Worm (Caenorhabditis elegans) whole organism, L4/young adult: ENCODE measurements around the gene F49H6.8.

Experiments used
- W03F9.2 ChIP-seq: fragments of 150-350 bp; optimal IDR thresholded peaks from 2 replicates; lab custom pipeline; 2014; ENCODE audit warnings: missing biosample characterization, missing genetic modification characterization
- dao-5 ChIP-seq: sonication (generic microtip); optimal IDR thresholded peaks from 2 replicates; lab custom pipeline; 2016; ENCODE audit warnings: missing genotype, missing genetic modification characterization, moderate library complexity, missing compliant biosample characterization
- him-1 ChIP-seq: sonication (generic microtip); optimal IDR thresholded peaks from 2 replicates; lab custom pipeline; 2016; ENCODE audit warnings: missing genotype, missing genetic modification reagents, missing genetic modification characterization, missing compliant biosample characterization

Gene F49H6.8

DNA sequence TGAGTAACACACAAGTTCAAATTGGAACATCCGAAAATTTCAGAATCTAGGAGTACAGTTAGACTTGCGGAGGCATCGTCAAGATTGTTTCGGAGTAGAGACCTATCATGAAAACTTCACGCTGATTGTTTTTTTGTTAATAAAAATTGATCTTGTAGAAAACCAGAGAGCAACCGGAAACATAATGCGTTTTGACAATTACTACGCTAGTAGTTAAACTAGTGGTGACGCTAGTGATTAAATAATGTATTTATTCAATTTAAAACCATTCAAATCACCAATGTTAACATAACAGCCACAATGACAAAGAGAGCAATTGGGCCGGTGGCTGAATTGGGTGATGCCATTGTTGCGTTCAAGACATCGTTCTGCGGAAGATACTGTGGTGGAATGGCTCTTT, 2.8 kb downstream of the F49H6.8 start, which contains the start of gene F49H6.17:
Gene F49H6.17 (plus strand): TSS at position 301 of the 400 bp plus-strand sequence.
- TF ChIP-seq him-1 (tag; lab: Kevin White, UChicago) (no peak), dao-5 (tag; lab: Kevin White, UChicago) (no peak), W03F9.2 (no peak)

DNA sequence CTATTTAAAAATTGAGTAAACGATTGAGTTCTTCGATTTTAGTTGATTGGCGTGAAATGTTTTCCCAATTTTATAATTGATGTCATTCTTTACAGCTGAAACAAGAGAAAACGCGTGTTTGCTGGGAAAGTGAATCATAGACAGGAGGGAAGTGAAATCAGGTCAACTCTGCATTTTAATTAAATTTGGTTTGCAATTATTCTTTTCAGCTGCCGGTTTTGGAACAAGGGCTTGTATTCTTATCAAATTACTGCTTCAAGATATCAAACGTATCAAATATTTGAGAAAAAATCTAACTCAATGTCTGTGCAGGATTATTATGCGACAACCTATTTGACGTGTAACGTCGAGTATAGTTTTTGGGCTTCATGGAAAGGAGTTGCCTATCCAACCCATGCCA, 5.7 kb downstream of the F49H6.8 start, which contains the start of gene srh-97:
Gene srh-97 (plus strand): TSS at position 301 of the 400 bp plus-strand sequence.
- TF ChIP-seq him-1 (tag; lab: Kevin White, UChicago) (no peak), dao-5 (tag; lab: Kevin White, UChicago) (no peak), W03F9.2 (no peak)

ce11 chrV:17014050-17014449, 8.4 kb downstream of the F49H6.8 start, which contains the start of gene clc-13:
TSS of gene clc-13 (plus strand) at chrV:17014408.
- TF ChIP-seq dao-5 (tag; lab: Kevin White, UChicago) (no peak), him-1 (tag; lab: Kevin White, UChicago) (no peak), W03F9.2 (no peak)

DNA sequence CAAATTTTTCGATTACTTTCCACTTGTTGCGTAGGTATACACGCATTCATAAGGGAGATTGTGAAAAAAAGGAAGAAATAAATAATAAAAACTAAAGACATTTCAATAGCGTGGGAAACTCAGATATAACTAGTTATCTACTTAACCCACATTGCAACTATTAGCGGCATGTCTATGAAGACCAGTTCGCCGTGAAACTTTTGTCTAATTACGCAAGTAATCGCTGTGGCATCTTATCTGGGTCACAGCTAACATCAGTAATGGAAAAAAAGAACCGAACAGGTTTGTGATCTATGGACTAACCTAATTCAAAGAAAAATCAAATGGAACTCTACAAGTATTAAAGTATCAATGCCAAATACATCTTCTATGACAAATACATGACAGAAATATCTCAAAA, 9.2 kb downstream of the F49H6.8 start, which contains the start of gene clec-241:
Gene clec-241 (minus strand): TSS at position 101 of the 400 bp plus-strand sequence.
- TF ChIP-seq W03F9.2 (no peak), him-1 (tag; lab: Kevin White, UChicago) (no peak), dao-5 (tag; lab: Kevin White, UChicago) (no peak)

DNA sequence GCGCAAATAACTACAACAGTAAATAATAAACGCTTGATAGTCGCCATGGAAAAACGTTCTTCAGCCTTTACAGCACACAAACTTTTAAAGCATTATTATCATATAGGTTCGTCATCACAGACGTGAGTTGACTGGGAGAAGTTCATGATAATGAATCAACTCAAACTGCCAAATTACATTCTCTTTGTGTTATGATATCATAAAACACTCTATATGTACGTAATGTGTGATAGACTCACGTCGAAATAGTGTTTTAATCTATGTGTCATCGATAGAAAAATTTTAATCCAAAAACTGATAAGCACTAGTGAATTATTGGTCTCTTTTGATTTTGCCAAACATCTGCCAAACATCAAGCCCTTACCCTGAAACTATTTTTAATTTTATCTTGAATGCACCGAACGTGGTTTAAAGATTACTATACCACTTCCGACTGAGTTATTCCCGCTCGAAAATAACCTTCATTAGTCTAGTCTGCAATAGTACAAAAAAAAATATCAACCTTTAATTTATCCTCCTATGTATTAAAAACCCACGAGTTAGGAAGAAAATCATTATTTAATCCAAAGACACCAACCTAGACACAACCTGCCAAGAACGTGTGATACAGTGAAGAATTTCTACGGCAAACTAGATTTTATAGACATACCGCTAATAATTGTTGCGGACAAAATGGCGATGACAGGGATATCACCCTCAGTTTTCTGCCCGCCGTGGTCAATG, 13.0 kb downstream of the F49H6.8 start, which contains the start of the genes clc-12 and clec-240:
Gene clc-12 (minus strand): TSS at position 47 of the 723 bp plus-strand sequence.
Gene clec-240 (plus strand): TSS at position 673 of the 723 bp plus-strand sequence.
- no peak for TF ChIP-seq W03F9.2
- TF ChIP-seq him-1 (tag; lab: Kevin White, UChicago), result no peak
- no peak for TF ChIP-seq dao-5 (tag; lab: Kevin White, UChicago)

- TF ChIP-seq him-1 (tag; lab: Kevin White, UChicago) (no peak), dao-5 (tag; lab: Kevin White, UChicago) (no peak), W03F9.2 (no peak)
Observed at ce11 chrV:17008302-17008701, 14.2 kb downstream of the F49H6.8 start, which contains the start of gene sri-69. TSS of gene sri-69 (minus strand) at chrV:17008402.

ce11 chrV:17005189-17005588, 17.3 kb downstream of the F49H6.8 start, which contains the start of gene srh-131:
TSS of gene srh-131 (plus strand) at chrV:17005489.
- TF ChIP-seq dao-5 (tag; lab: Kevin White, UChicago) (no peak), him-1 (tag; lab: Kevin White, UChicago) (no peak), W03F9.2 (no peak)

- no peak for TF ChIP-seq dao-5 (tag; lab: Kevin White, UChicago)
- no peak for TF ChIP-seq W03F9.2
- no peak for TF ChIP-seq him-1 (tag; lab: Kevin White, UChicago)
Observed at ce11 chrV:17001167-17001566, 21.3 kb downstream of the F49H6.8 start, which contains the start of gene sri-9. TSS of gene sri-9 (plus strand) at chrV:17001467.

ce11 chrV:17000635-17001034, 21.8 kb downstream of the F49H6.8 start:
- TF ChIP-seq him-1 (tag; lab: Kevin White, UChicago), result no peak
- no peak for TF ChIP-seq W03F9.2
- no peak for TF ChIP-seq dao-5 (tag; lab: Kevin White, UChicago)

DNA sequence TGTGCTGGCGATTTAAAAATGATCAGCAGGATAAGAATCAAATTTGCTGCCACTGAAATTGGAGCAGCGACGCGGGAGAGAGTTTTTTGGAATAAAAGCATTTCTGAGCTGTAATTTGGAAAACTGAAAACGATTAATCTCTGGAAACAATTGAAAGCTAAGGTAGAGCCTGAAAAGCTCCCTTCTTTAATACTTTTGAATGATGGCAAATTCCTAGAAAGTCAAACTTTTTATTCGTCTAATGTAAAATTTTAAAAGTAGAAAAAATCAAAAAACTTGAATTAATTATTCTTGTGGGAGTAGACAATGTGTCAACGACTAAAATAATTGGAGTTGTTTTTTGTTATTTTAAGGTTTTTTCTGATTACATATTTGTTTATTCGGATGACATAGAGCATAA, 22.3 kb downstream of the F49H6.8 start, which contains the start of gene str-217:
Gene str-217 (minus strand): TSS at position 101 of the 400 bp plus-strand sequence.
- no peak for TF ChIP-seq W03F9.2
- TF ChIP-seq him-1 (tag; lab: Kevin White, UChicago), result no peak
- no peak for TF ChIP-seq dao-5 (tag; lab: Kevin White, UChicago)

DNA sequence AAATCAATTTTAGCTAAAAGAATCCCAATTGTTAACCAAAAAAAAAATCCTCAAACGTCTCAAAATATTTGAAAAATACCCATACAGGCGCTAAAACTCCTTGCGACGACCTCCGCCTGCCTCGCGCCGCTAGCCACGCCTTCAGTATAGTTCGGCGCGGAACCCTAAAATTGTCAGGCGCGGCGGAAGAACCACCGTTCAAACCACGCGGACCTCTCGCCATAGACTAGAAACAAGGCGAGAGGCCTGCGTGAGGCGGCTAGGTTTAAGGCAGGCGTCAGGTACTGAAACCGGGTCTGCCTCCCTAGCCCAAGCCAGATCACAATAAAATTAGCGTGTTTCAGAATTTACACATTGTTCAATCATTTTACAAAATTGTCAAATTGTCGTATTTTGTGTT, 30.1 kb downstream of the F49H6.8 start:
- TF ChIP-seq W03F9.2 (no peak), dao-5 (tag; lab: Kevin White, UChicago) (no peak), him-1 (tag; lab: Kevin White, UChicago) (no peak)

- no peak for TF ChIP-seq dao-5 (tag; lab: Kevin White, UChicago)
- TF ChIP-seq W03F9.2, result no peak
- TF ChIP-seq him-1 (tag; lab: Kevin White, UChicago), result no peak
Observed at ce11 chrV:16991734-16992133, 30.7 kb downstream of the F49H6.8 start, which contains the start of gene srz-95. TSS of gene srz-95 (plus strand) at chrV:16992034.

ce11 chrV:16988614-16989013, 33.8 kb downstream of the F49H6.8 start, which contains the start of gene Y102A5C.27:
TSS of gene Y102A5C.27 (minus strand) at chrV:16988714.
- no peak for TF ChIP-seq W03F9.2
- TF ChIP-seq him-1 (tag; lab: Kevin White, UChicago), result no peak

DNA sequence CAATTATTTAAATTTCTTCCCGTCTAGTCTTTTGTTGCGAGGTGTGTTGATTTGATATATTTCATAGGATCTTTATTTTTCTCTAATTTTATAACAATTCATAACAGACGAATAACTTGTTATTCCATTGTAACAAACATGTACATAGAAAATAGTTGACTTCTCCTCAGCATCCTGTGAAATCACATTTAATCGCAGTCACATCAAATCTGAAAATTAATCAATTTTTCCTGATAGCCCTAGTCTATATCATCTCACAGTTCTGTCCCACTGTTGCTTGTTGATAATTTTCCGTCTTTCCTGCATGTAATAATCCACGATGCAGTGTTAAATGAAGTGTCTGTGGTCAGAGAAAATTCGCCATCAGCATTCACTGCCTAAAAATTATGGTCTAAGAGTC, 34.7 kb downstream of the F49H6.8 start:
- TF ChIP-seq W03F9.2 (no peak), dao-5 (tag; lab: Kevin White, UChicago) (no peak), him-1 (tag; lab: Kevin White, UChicago) (no peak)
